Worm (Caenorhabditis elegans) whole organism, L1 larva: ENCODE measurements around the gene T13F3.8.

ENCODE experiments used
- fkh-10 ChIP-seq: sonication (generic microtip); optimal IDR thresholded peaks from 2 replicates; lab custom pipeline; 2017; ENCODE audit warnings: missing biosample characterization, missing genetic modification reagents, missing genetic modification characterization
- fos-1 ChIP-seq: fragments of 150-350 bp; optimal IDR thresholded peaks from 2 replicates; lab custom pipeline; 2014; ENCODE audit warnings: missing biosample characterization, missing genetic modification characterization
- lin-13 ChIP-seq: fragments of 150-350 bp; optimal IDR thresholded peaks from 2 replicates; lab custom pipeline; 2014; ENCODE audit warnings: missing biosample characterization, missing genetic modification reagents, missing genetic modification characterization
- sup-37 ChIP-seq: fragments of 200-800 bp; sonication (Bioruptor generic); optimal IDR thresholded peaks from 2 replicates; lab custom pipeline; 2018; ENCODE audit warnings: mild to moderate bottlenecking, missing genetic modification characterization, missing compliant biosample characterization

DNA sequence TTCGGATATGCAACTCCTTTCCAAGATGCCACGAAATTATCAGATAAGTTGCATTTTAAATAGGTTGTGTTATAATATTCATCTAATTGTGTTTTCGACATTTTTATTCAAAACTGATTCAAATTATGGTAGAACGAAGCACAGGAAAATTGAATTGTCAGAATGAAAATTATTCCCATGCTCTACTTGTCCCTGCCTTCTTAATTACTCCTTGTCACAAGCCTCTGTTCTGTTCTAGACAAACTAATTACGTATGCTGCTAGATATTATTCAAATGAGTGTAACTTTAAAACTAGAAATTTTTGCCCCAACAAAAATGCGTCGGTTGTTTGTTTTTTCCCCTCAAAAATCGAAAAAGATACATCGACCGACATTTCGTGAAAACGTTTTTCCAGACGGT is 25.5 kb upstream of the T13F3.8 start, which contains the start of gene srh-104:
- TF ChIP-seq lin-13 (GFP tag; lab: Kevin White, UChicago) (no peak), fkh-10 (GFP tag; lab: Kevin White, UChicago) (no peak), sup-37 (no peak), fos-1 (tag; lab: Kevin White, UChicago) (no peak)
